Worm (Caenorhabditis elegans) whole organism, young adult: ENCODE results near the gene Y105C5A.26.
"Not testable (repeated sequence)": the region's sequence is repeated elsewhere in the genome, so short reads cannot be mapped to it uniquely, and the experiment has no call there.

ENCODE experiments used
- B0035.1 ChIP-seq: sonication (generic microtip); optimal IDR thresholded peaks from 2 replicates; lab custom pipeline; 2016; ENCODE audit warnings: missing genetic modification characterization, mild to moderate bottlenecking, missing compliant biosample characterization, missing genotype, missing genetic modification reagents
- C06A6.2 ChIP-seq: fragments of 200-800 bp; sonication (Bioruptor generic); conservative IDR thresholded peaks from 2 replicates; pipeline ENCODE4 v1.3.6; 2022; ENCODE audit warnings: missing genetic modification characterization, missing compliant biosample characterization
- D2030.7 ChIP-seq: fragments of 200-800 bp; sonication (Bioruptor generic); IDR thresholded peaks from 2 replicates; pipeline ENCODE4 v1.3.6; 2022; ENCODE audit warnings: missing genetic modification reagents, missing genetic modification characterization, missing compliant biosample characterization
- F37B4.10 ChIP-seq: fragments of 200-800 bp; sonication (Bioruptor generic); IDR thresholded peaks from 2 replicates; pipeline ENCODE4 v1.3.6; 2022; ENCODE audit warnings: missing genetic modification characterization, missing compliant biosample characterization
- F49E8.2 ChIP-seq: sonication (generic microtip); optimal IDR thresholded peaks from 3 replicates; lab custom pipeline; 2017; ENCODE audit warnings: missing genetic modification characterization, mild to moderate bottlenecking, missing compliant biosample characterization, antibody characterized with exemption, moderate library complexity; ENCODE audit not compliant: insufficient read depth
- Y53G8AR.9 ChIP-seq: fragments of 200-800 bp; sonication (Bioruptor generic); conservative IDR thresholded peaks from 2 replicates; pipeline ENCODE4 v1.3.6; 2022; ENCODE audit warnings: missing genetic modification reagents, missing genetic modification characterization, missing compliant biosample characterization
- akir-1 ChIP-seq: fragments of 200-800 bp; sonication (Bioruptor generic); optimal IDR thresholded peaks from 2 replicates; lab custom pipeline; 2018; ENCODE audit warnings: mild to moderate bottlenecking, missing genetic modification characterization, moderate library complexity, missing compliant biosample characterization
- athp-1 ChIP-seq: sonication (generic microtip); optimal IDR thresholded peaks from 2 replicates; lab custom pipeline; 2017; ENCODE audit warnings: mild to moderate bottlenecking, missing genetic modification characterization, missing compliant biosample characterization
- cebp-1 ChIP-seq, 2 experiments: fragments of 200-800 bp in 1 of 2; sonication (Bioruptor generic) in 1 of 2; sonication (generic microtip) in 1 of 2; IDR thresholded peaks in 1 of 2; optimal IDR thresholded peaks in 1 of 2; 2 replicates each; pipeline versions ENCODE4 v1.3.6 to Lab custom; 2017 to 2022; ENCODE audit warnings: missing compliant biosample characterization in 2 of 2, missing genetic modification characterization in 2 of 2, mild to moderate bottlenecking in 1 of 2, missing genetic modification reagents in 1 of 2, moderate library complexity in 1 of 2
- ceh-100 ChIP-seq: fragments of 200-800 bp; sonication (Bioruptor generic); IDR thresholded peaks from 2 replicates; pipeline ENCODE4 v1.3.6; 2022; ENCODE audit warnings: missing genetic modification reagents, missing genetic modification characterization, missing compliant biosample characterization
- ceh-27 ChIP-seq: fragments of 200-800 bp; sonication (Bioruptor generic); optimal IDR thresholded peaks from 2 replicates; lab custom pipeline; 2018; ENCODE audit warnings: mild to moderate bottlenecking, missing genetic modification characterization, moderate library complexity, missing compliant biosample characterization
- ceh-40 ChIP-seq: fragments of 200-800 bp; sonication (Bioruptor generic); IDR thresholded peaks from 2 replicates; pipeline ENCODE4 v1.3.6; 2022; ENCODE audit warnings: missing genetic modification characterization, missing compliant biosample characterization
- chd-7 ChIP-seq: sonication (generic microtip); optimal IDR thresholded peaks from 2 replicates; lab custom pipeline; 2016; ENCODE audit warnings: mild to moderate bottlenecking, missing genetic modification characterization, moderate library complexity, missing compliant biosample characterization
- dox-1 ChIP-seq: fragments of 200-800 bp; sonication (Bioruptor generic); IDR thresholded peaks from 2 replicates; pipeline ENCODE4 v1.3.6; 2022; ENCODE audit warnings: missing genetic modification reagents, missing genetic modification characterization, missing compliant biosample characterization
- ekl-4 ChIP-seq: fragments of 200-800 bp; sonication (Bioruptor generic); IDR thresholded peaks from 2 replicates; pipeline ENCODE4 v1.3.6; 2022; ENCODE audit warnings: missing genetic modification reagents, missing genetic modification characterization, missing compliant biosample characterization
- ets-4 ChIP-seq: fragments of 200-800 bp; sonication (Bioruptor generic); optimal IDR thresholded peaks from 2 replicates; lab custom pipeline; 2018; ENCODE audit warnings: mild to moderate bottlenecking, missing genetic modification characterization, missing compliant biosample characterization
- him-1 ChIP-seq: sonication (generic microtip); optimal IDR thresholded peaks from 2 replicates; lab custom pipeline; 2016; ENCODE audit warnings: missing genotype, missing genetic modification reagents, missing genetic modification characterization, missing compliant biosample characterization
- hlh-12 ChIP-seq: sonication (generic microtip); optimal IDR thresholded peaks from 2 replicates; lab custom pipeline; 2016; ENCODE audit warnings: missing genetic modification characterization, missing compliant biosample characterization
- hmg-1.2 ChIP-seq: fragments of 200-800 bp; sonication (Bioruptor generic); IDR thresholded peaks from 2 replicates; pipeline ENCODE4 v1.3.6; 2022; ENCODE audit warnings: missing genetic modification reagents, missing genetic modification characterization, missing compliant biosample characterization
- let-607 ChIP-seq, 2 experiments: fragments of 200-800 bp in 1 of 2; sonication (Bioruptor generic) in 1 of 2; sonication (generic microtip) in 1 of 2; optimal IDR thresholded peaks; 2 replicates each; lab custom pipeline; 2016 to 2018; ENCODE audit warnings: mild to moderate bottlenecking in 2 of 2, missing compliant biosample characterization in 2 of 2, missing genetic modification characterization in 2 of 2, moderate library complexity in 2 of 2, missing genotype in 1 of 2
- madf-10 ChIP-seq: sonication (generic microtip); optimal IDR thresholded peaks from 2 replicates; lab custom pipeline; 2016; ENCODE audit warnings: mild to moderate bottlenecking, missing genetic modification characterization, missing compliant biosample characterization
- madf-8 ChIP-seq: fragments of 200-800 bp; sonication (Bioruptor generic); conservative IDR thresholded peaks from 2 replicates; pipeline ENCODE4 v1.3.6; 2022; ENCODE audit warnings: missing genetic modification reagents, missing genetic modification characterization, missing compliant biosample characterization
- nhr-120 ChIP-seq: fragments of 200-800 bp; sonication (Bioruptor generic); IDR thresholded peaks from 2 replicates; pipeline ENCODE4 v1.3.6; 2022; ENCODE audit warnings: missing genetic modification characterization, missing compliant biosample characterization
- nhr-80 ChIP-seq: sonication (generic microtip); optimal IDR thresholded peaks from 2 replicates; lab custom pipeline; 2016; ENCODE audit warnings: missing genetic modification characterization, missing compliant biosample characterization
- rpc-1 ChIP-seq, 2 experiments: fragments of 150-350 bp in 1 of 2; sonication (generic microtip) in 1 of 2; optimal IDR thresholded peaks; 2 replicates each; lab custom pipeline; 2014 to 2018; ENCODE audit warnings: missing biosample characterization in 1 of 2, missing genetic modification characterization in 1 of 2, missing genetic modification reagents in 1 of 2, missing genotype in 1 of 2
- sdz-38 ChIP-seq: sonication (generic microtip); optimal IDR thresholded peaks from 2 replicates; lab custom pipeline; 2016; ENCODE audit warnings: missing genotype, missing genetic modification characterization, missing compliant biosample characterization
- sea-2 ChIP-seq: fragments of 200-800 bp; sonication (Bioruptor generic); IDR thresholded peaks from 2 replicates; pipeline ENCODE4 v1.3.6; 2022; ENCODE audit warnings: missing genetic modification characterization, missing compliant biosample characterization
- snpc-1.1 ChIP-seq: sonication (generic microtip); optimal IDR thresholded peaks from 2 replicates; lab custom pipeline; 2017; ENCODE audit warnings: missing genetic modification characterization, mild to moderate bottlenecking, missing compliant biosample characterization, antibody characterized with exemption, moderate library complexity, missing genotype, missing genetic modification reagents; ENCODE audit not compliant: insufficient read depth
- tlf-1 ChIP-seq: fragments of 200-800 bp; sonication (Bioruptor generic); optimal IDR thresholded peaks from 2 replicates; lab custom pipeline; 2018; ENCODE audit warnings: mild to moderate bottlenecking, missing genetic modification characterization, missing compliant biosample characterization
- ztf-6 ChIP-seq: fragments of 200-800 bp; sonication (Bioruptor generic); IDR thresholded peaks from 2 replicates; pipeline ENCODE4 v1.3.6; 2022; ENCODE audit warnings: missing genetic modification reagents, missing genetic modification characterization, missing compliant biosample characterization

Gene Y105C5A.26

DNA sequence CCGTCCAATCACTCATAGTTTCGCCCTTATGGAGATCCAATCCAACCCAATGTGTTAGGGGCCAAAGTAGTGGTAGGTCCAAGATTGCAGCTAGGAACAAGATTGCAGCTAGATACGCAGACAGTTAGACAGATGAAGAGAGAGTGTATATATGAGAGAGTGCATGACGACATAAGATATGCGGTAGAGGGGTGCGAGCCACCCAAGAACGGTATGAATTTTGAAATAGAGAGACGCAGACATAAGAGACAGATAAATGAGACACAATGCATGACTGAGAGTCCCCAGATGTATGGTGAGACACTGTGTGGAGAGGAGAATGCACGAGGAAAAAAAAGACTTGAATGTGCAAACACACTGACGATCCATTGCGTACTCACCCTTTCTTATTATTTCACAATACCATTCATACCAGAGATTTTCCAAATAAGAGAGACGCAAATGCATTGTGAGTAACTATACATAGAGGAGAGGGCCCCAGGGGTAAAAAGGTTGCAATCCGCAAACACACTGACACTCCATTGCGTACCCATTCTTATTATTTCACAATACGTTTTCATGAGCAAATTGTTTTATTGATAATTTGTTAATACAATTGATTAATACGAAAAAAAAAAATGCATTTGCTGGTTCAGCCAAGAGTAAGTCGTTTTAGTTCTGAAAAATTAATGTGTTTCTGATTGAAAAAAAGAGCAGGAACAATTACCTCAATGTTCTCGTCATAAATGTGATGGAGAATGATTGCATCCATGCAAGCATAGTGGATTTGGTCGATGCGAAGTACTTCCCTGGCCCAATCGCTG, 34.7 kb downstream of the Y105C5A.26 start, which contains the start of the genes Y105C5A.1268 and Y105C5A.1272 (continued):
- peak in 1 of 2 experiments; percentile 43 for TF ChIP-seq let-607 (tag; optimal IDR thresholded peaks at IDR 0.05; lab: Kevin White, UChicago)
- peak; percentile 54 for TF ChIP-seq madf-10 (tag; lab: Kevin White, UChicago)
- peak; percentile 83 for TF ChIP-seq athp-1 (tag; lab: Kevin White, UChicago)
- TF ChIP-seq cebp-1 (GFP tag; IDR thresholded peaks at IDR 0.05; lab: Robert Waterston, UW), result peak; percentile 99
- TF ChIP-seq cebp-1 (tag; optimal IDR thresholded peaks at IDR 0.05; lab: Kevin White, UChicago), result peak; percentile 99
- peak; percentile 18 for TF ChIP-seq ets-4 (GFP tag; lab: Kevin White, UChicago)
- TF ChIP-seq hmg-1.2 (GFP tag; lab: Robert Waterston, UW), result peak; percentile 99
- peak; percentile 84; the same call in 1 of the 2 replicates for TF ChIP-seq Y53G8AR.9 (GFP tag; lab: Robert Waterston, UW)
- TF ChIP-seq ceh-100 (GFP tag; lab: Robert Waterston, UW), result peak; percentile 58; the same call in 1 of the 2 replicates
- TF ChIP-seq chd-7 (tag; lab: Kevin White, UChicago), result peak; percentile 83
- TF ChIP-seq akir-1, result peak; percentile 3
- TF ChIP-seq B0035.1, result peak; percentile 34
- TF ChIP-seq tlf-1, result peak; percentile 32
- peak; percentile 76 for TF ChIP-seq C06A6.2 (GFP tag; lab: Robert Waterston, UW)
- TF ChIP-seq ceh-27 (GFP tag; lab: Kevin White, UChicago), result peak; percentile 64

DNA sequence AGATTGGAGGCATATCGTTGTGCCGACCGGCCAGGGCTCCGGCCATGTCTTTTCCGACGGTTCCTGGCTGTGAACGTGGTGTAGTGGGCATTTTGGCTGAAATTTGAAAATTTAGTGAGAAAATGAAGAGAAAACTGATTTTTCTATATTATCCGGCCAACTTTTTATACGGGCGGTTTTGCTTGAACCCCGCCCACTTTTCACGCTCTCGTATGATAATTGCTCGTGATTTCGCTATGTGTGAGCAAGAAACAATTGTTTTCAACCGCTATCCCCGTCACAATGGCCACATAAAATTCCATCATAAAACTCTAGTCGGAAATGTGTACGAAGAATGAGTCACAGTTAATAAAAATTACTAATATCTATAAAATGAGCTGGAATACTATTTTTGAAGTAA, 39.6 kb downstream of the Y105C5A.26 start, which contains the start of gene Y105C5A.12:
Gene Y105C5A.12, minus strand, starts transcription at position 101 of the 400 bp plus-strand sequence.
- not testable (repeated sequence) for TF ChIP-seq ceh-100, nhr-120, madf-8 (GFP tag; lab: Robert Waterston, UW)

DNA sequence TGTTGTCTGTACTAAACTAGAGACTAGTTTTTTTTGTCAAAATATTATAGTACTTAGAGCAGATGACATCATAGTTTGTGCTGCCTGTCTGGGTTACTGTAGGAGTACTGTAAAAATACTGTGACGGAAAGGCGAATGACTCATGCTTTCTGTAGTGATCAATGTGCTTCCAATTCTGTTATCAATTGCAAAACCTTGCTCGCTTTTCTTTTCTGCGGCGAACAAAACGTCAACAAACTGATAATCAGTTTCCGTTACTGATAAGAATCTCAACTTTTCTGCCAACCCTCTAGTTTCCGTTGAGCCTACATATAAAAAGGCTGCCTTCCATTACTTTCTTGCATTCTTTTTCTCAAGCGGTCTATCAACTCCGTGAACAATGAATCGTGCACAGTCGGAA, 40.5 kb downstream of the Y105C5A.26 start, which contains the start of gene Y105C5A.13:
Gene Y105C5A.13, plus strand, starts transcription at position 380 of the 400 bp plus-strand sequence.
- peak; percentile 69 for TF ChIP-seq nhr-80
- TF ChIP-seq cebp-1 (GFP tag; IDR thresholded peaks at IDR 0.05; lab: Robert Waterston, UW), result no peak
- TF ChIP-seq cebp-1 (tag; optimal IDR thresholded peaks at IDR 0.05; lab: Kevin White, UChicago), result no peak
- peak; percentile 59 for TF ChIP-seq dox-1 (GFP tag; lab: Robert Waterston, UW)

DNA sequence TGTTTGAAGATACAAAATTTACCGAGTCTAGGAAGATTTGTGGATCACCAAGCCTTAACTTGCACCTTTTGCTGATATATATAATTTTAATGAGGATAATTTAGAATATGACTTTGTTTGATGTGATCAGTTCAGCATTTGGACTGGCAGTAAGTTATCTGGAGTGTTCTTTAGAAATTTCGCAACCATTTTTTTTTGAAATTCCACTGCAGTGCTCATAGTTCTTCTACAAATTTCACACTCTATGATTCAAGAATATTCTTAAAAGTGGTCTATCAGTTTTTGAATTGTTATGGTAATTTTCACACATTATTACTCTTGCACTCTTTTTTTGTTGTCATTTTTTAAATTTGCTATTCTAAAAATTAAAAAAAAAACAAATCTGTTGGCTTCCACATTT, 42.1 kb downstream of the Y105C5A.26 start:
- TF ChIP-seq D2030.7, result no peak
- TF ChIP-seq ceh-27 (GFP tag; lab: Kevin White, UChicago), result no peak
- no peak for TF ChIP-seq sdz-38 (tag; lab: Kevin White, UChicago)
- TF ChIP-seq F37B4.10 (GFP tag; lab: Robert Waterston, UW), result no peak
- no peak for TF ChIP-seq ceh-100 (GFP tag; lab: Robert Waterston, UW)
- no peak for TF ChIP-seq F49E8.2 (tag; lab: Kevin White, UChicago)
- no peak for TF ChIP-seq ekl-4 (GFP tag; lab: Robert Waterston, UW)
- TF ChIP-seq rpc-1 (optimal IDR thresholded peaks at IDR 0.05; lab: Kevin White, UChicago), result no peak
- no peak for TF ChIP-seq rpc-1 (tag; optimal IDR thresholded peaks at IDR 0.05; lab: Kevin White, UChicago)
- no peak for TF ChIP-seq snpc-1.1 (tag; lab: Kevin White, UChicago)
- TF ChIP-seq hlh-12 (tag; lab: Kevin White, UChicago), result no peak
- TF ChIP-seq him-1 (tag; lab: Kevin White, UChicago), result no peak
- TF ChIP-seq, all 124 proteins: peak for 0

DNA sequence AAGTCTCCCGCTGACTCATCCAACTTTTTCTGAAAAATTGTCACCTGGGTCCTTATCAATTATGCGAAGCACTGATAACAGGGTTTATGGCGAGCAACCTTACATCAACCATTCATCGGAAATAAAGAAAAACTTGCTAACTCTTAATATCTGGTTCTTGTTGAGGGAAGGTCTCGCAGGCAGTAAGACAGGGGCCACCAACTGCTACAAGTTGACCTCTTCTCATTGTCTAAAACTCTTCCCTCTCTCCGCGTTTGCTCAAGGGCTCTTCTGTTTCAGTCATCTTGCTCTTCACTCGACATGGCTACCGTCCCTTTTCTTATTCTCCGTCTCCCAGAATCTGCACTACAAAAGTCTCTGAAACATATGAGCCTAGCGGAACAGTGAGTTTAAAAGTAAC, 45.9 kb downstream of the Y105C5A.26 start, which contains the start of gene Y105C5A.10:
Gene Y105C5A.10, plus strand, starts transcription at position 301 of the 400 bp plus-strand sequence.
- not testable (repeated sequence) for TF ChIP-seq ceh-40, sea-2, ztf-6 (GFP tag; lab: Robert Waterston, UW)
